Fruit fly (Drosophila melanogaster) whole organism, embryonic: ENCODE measurements around the gene AnxB9.

ENCODE experiments used
- ATbp ChIP-seq: fragments of 200-800 bp; sonication (Bioruptor generic); optimal IDR thresholded peaks from 2 replicates; lab custom pipeline; 2017; ENCODE audit warnings: missing biosample characterization, mild to moderate bottlenecking, missing genetic modification characterization, missing genetic modification reagents
- CG10543 ChIP-seq: fragments of 200-800 bp; sonication (Bioruptor generic); optimal IDR thresholded peaks from 3 replicates; lab custom pipeline; 2017; ENCODE audit warnings: missing biosample characterization, mild to moderate bottlenecking, missing genetic modification characterization, moderate library complexity
- CG12219 ChIP-seq: fragments of 200-800 bp; sonication (Bioruptor generic); optimal IDR thresholded peaks from 3 replicates; lab custom pipeline; 2018; ENCODE audit warnings: missing biosample characterization, mild to moderate bottlenecking, missing genetic modification characterization
- CG14667 ChIP-seq: fragments of 200-800 bp; sonication (Bioruptor generic); IDR thresholded peaks from 2 replicates; pipeline ENCODE4 v1.3.6; 2022; ENCODE audit warnings: missing biosample characterization, missing genetic modification characterization
- CG14710 ChIP-seq: fragments of 200-800 bp; sonication (Bioruptor generic); optimal IDR thresholded peaks from 3 replicates; lab custom pipeline; 2019; ENCODE audit warnings: missing biosample characterization, mild to moderate bottlenecking, missing genetic modification characterization, moderate library complexity
- CG15696 ChIP-seq: fragments of 200-800 bp; sonication (Bioruptor generic); optimal IDR thresholded peaks from 2 replicates; lab custom pipeline; 2019; ENCODE audit warnings: missing biosample characterization, mild to moderate bottlenecking, missing genetic modification characterization, moderate library complexity
- CG17359 ChIP-seq: fragments of 200-800 bp; sonication (Bioruptor generic); optimal IDR thresholded peaks from 3 replicates; lab custom pipeline; 2018; ENCODE audit warnings: missing biosample characterization, mild to moderate bottlenecking, missing genetic modification characterization, moderate library complexity
- CG17829 ChIP-seq: fragments of 200-800 bp; optimal IDR thresholded peaks from 2 replicates; lab custom pipeline; 2019; ENCODE audit warnings: missing biosample characterization, mild to moderate bottlenecking, missing genetic modification characterization, moderate library complexity
- CG18764 ChIP-seq: fragments of 200-800 bp; sonication (Bioruptor generic); optimal IDR thresholded peaks from 3 replicates; lab custom pipeline; 2016; ENCODE audit warnings: missing biosample characterization, missing genetic modification characterization
- CG2129 ChIP-seq: fragments of 200-800 bp; sonication (Bioruptor generic); IDR thresholded peaks from 2 replicates; pipeline ENCODE4 v1.3.6; 2022; ENCODE audit warnings: missing biosample characterization, missing genetic modification characterization; ENCODE audit not compliant: partially characterized antibody
- CG30020 ChIP-seq: fragments of 200-800 bp; optimal IDR thresholded peaks from 2 replicates; lab custom pipeline; 2019; ENCODE audit warnings: missing biosample characterization, mild to moderate bottlenecking, missing genetic modification characterization, moderate library complexity
- CG34224 ChIP-seq: fragments of 200-800 bp; sonication (Bioruptor generic); IDR thresholded peaks from 3 replicates; pipeline ENCODE4 v1.3.6; 2022; ENCODE audit warnings: missing biosample characterization, missing genetic modification characterization; ENCODE audit not compliant: partially characterized antibody
- CG8924 ChIP-seq: fragments of 200-800 bp; optimal IDR thresholded peaks from 3 replicates; lab custom pipeline; 2019; ENCODE audit warnings: missing biosample characterization, mild to moderate bottlenecking, missing genetic modification characterization, moderate library complexity
- Dip3 ChIP-seq: fragments of 200-800 bp; sonication (Bioruptor generic); optimal IDR thresholded peaks from 3 replicates; lab custom pipeline; 2016; ENCODE audit warnings: missing biosample characterization, missing genetic modification characterization
- E2f1 ChIP-seq: fragments of 200-800 bp; sonication (Bioruptor generic); IDR thresholded peaks from 2 replicates; pipeline ENCODE4 v1.3.6; 2022; ENCODE audit warnings: missing biosample characterization, missing genetic modification characterization
- Ets97D ChIP-seq: fragments of 200-800 bp; sonication (Bioruptor generic); optimal IDR thresholded peaks from 3 replicates; lab custom pipeline; 2016; ENCODE audit warnings: missing biosample characterization, missing genetic modification characterization
- H15 ChIP-seq: fragments of 200-800 bp; sonication (Bioruptor generic); IDR thresholded peaks from 3 replicates; pipeline ENCODE4 v1.3.6; 2022; ENCODE audit warnings: missing biosample characterization, missing genetic modification characterization
- HmgD ChIP-seq: fragments of 200-800 bp; sonication (Bioruptor generic); optimal IDR thresholded peaks from 3 replicates; lab custom pipeline; 2016; ENCODE audit warnings: missing biosample characterization, missing genetic modification characterization
- Lhr ChIP-seq: fragments of 200-800 bp; sonication (Bioruptor generic); optimal IDR thresholded peaks from 3 replicates; lab custom pipeline; 2017; ENCODE audit warnings: mild to moderate bottlenecking, missing biosample characterization, missing genetic modification reagents, missing genetic modification characterization
- Mad ChIP-seq: fragments of 200-800 bp; sonication (Bioruptor generic); optimal IDR thresholded peaks from 2 replicates; lab custom pipeline; 2016; ENCODE audit warnings: missing biosample characterization, missing genetic modification characterization
- Max ChIP-seq: fragments of 200-800 bp; sonication (Bioruptor generic); optimal IDR thresholded peaks from 2 replicates; lab custom pipeline; 2016; ENCODE audit warnings: missing biosample characterization, mild to moderate bottlenecking, missing genetic modification characterization
- Med ChIP-seq: fragments of 200-800 bp; sonication (Bioruptor generic); peaks from one replicate; lab custom pipeline; 2016; ENCODE audit warnings: missing biosample characterization, missing genetic modification characterization, mild to moderate bottlenecking, inconsistent platforms, moderate library complexity
- Sin3A ChIP-seq: fragments of >200 bp; optimal IDR thresholded peaks from 2 replicates; lab custom pipeline; 2018
- Spps ChIP-seq: fragments of 200-800 bp; sonication (Bioruptor generic); optimal IDR thresholded peaks from 2 replicates; lab custom pipeline; 2018; ENCODE audit warnings: missing biosample characterization, mild to moderate bottlenecking, missing genetic modification characterization
- Taf1 ChIP-seq: fragments of 200-800 bp; sonication (Bioruptor generic); IDR thresholded peaks from 2 replicates; pipeline ENCODE4 v1.3.6; 2022; ENCODE audit warnings: missing biosample characterization, missing genetic modification characterization
- Usf ChIP-seq: fragments of 200-800 bp; sonication (Bioruptor generic); optimal IDR thresholded peaks from 2 replicates; lab custom pipeline; 2017; ENCODE audit warnings: missing genotype, missing biosample characterization, missing genetic modification characterization
- ash1 ChIP-seq: fragments of 200-800 bp; sonication (Bioruptor generic); optimal IDR thresholded peaks from 2 replicates; lab custom pipeline; 2018; ENCODE audit warnings: missing biosample characterization, mild to moderate bottlenecking, missing genetic modification characterization
- chm ChIP-seq: fragments of 200-800 bp; sonication (Bioruptor generic); IDR thresholded peaks from 2 replicates; pipeline ENCODE4 v1.3.6; 2022; ENCODE audit warnings: missing biosample characterization, missing genetic modification characterization
- fd96Cb ChIP-seq: fragments of 200-800 bp; sonication (Bioruptor generic); optimal IDR thresholded peaks from 2 replicates; lab custom pipeline; 2018; ENCODE audit warnings: missing biosample characterization, mild to moderate bottlenecking, missing genetic modification characterization, moderate library complexity
- inv ChIP-seq: fragments of 200-800 bp; sonication (Bioruptor generic); IDR thresholded peaks from 2 replicates; pipeline ENCODE4 v1.3.6; 2022; ENCODE audit warnings: missing biosample characterization, missing genetic modification characterization; ENCODE audit not compliant: partially characterized antibody
- klu ChIP-seq: fragments of 200-800 bp; sonication (Bioruptor generic); IDR thresholded peaks from 2 replicates; pipeline ENCODE4 v1.3.6; 2022; ENCODE audit warnings: missing biosample characterization, missing genetic modification characterization
- lab ChIP-seq: fragments of 200-800 bp; sonication (Bioruptor generic); optimal IDR thresholded peaks from 3 replicates; lab custom pipeline; 2017; ENCODE audit warnings: missing biosample characterization, missing genetic modification characterization, mild to moderate bottlenecking, moderate library complexity, missing genetic modification reagents
- nerfin-2 ChIP-seq: fragments of 200-800 bp; sonication (Bioruptor generic); IDR thresholded peaks from 2 replicates; pipeline ENCODE4 v1.3.6; 2022; ENCODE audit warnings: missing biosample characterization, missing genetic modification characterization; ENCODE audit not compliant: partially characterized antibody
- p53 ChIP-seq: fragments of 200-800 bp; sonication (Bioruptor generic); optimal IDR thresholded peaks from 2 replicates; lab custom pipeline; 2016; ENCODE audit warnings: missing biosample characterization, missing genetic modification characterization
- pzg ChIP-seq: fragments of 200-800 bp; sonication (Bioruptor generic); optimal IDR thresholded peaks from 3 replicates; lab custom pipeline; 2018; ENCODE audit warnings: missing biosample characterization, mild to moderate bottlenecking, missing genetic modification characterization, moderate library complexity
- sc ChIP-seq, 3 experiments: fragments of >200 bp in 2 of 3; fragments of 200-800 bp in 1 of 3; sonication (Bioruptor generic) in 1 of 3; optimal IDR thresholded peaks; 2 replicates in 2 of 3; 3 replicates in 1 of 3; lab custom pipeline; 2017; ENCODE audit warnings: mild to moderate bottlenecking in 1 of 3, missing biosample characterization in 1 of 3, missing genetic modification characterization in 1 of 3, missing genetic modification reagents in 1 of 3
- sens ChIP-seq: fragments of 200-800 bp; sonication (Bioruptor generic); peaks from one replicate; lab custom pipeline; 2016; ENCODE audit warnings: missing biosample characterization, missing genetic modification characterization
- sna ChIP-seq: fragments of 200-800 bp; sonication (Bioruptor generic); IDR thresholded peaks from 2 replicates; pipeline ENCODE4 v1.3.6; 2022; ENCODE audit warnings: missing biosample characterization, missing genetic modification characterization; ENCODE audit not compliant: partially characterized antibody
- sqz ChIP-seq: fragments of 200-800 bp; sonication (Bioruptor generic); optimal IDR thresholded peaks from 3 replicates; lab custom pipeline; 2018; ENCODE audit warnings: missing biosample characterization, mild to moderate bottlenecking, missing genetic modification characterization
- tx ChIP-seq: fragments of 200-800 bp; sonication (Bioruptor generic); optimal IDR thresholded peaks from 2 replicates; lab custom pipeline; 2016; ENCODE audit warnings: missing biosample characterization, missing genetic modification characterization
- unpg ChIP-seq: fragments of 200-800 bp; sonication (Bioruptor generic); optimal IDR thresholded peaks from 3 replicates; lab custom pipeline; 2018; ENCODE audit warnings: missing biosample characterization, mild to moderate bottlenecking, missing genetic modification characterization, moderate library complexity
- yki ChIP-seq: fragments of >200 bp; optimal IDR thresholded peaks from 3 replicates; lab custom pipeline; 2018

The AnxB9 gene

dm6 chr3R:21060430-21061245, 4.4 kb upstream of the AnxB9 start, which contains the start of gene Mvl (continued):
- TF ChIP-seq CG30020 (tag; lab: Kevin White, UChicago) (peak; percentile 3), sqz (GFP tag; lab: Kevin White, UChicago) (no peak), CG34224 (GFP tag; lab: Robert Waterston, UW) (peak; percentile 24; the same call in 1 of the 3 replicates), p53 (GFP tag; lab: Kevin White, UChicago) (no peak), Sin3A (lab: Kevin White, UChicago) (no peak), pzg (GFP tag; lab: Kevin White, UChicago) (peak; percentile 72), nerfin-2 (GFP tag; lab: Robert Waterston, UW) (peak; percentile 43; the same call in 1 of the 2 replicates), Lhr (GFP tag; lab: Kevin White, UChicago) (peak; percentile 5), unpg (GFP tag; lab: Kevin White, UChicago) (no peak), CG17359 (tag; lab: Kevin White, UChicago) (peak; percentile 9), HmgD (GFP tag; lab: Kevin White, UChicago) (peak; percentile 72), CG14710 (tag; lab: Kevin White, UChicago) (peak; percentile 34), fd96Cb (no peak), Usf (no peak), tx (GFP tag; lab: Kevin White, UChicago) (peak; percentile 19), yki (lab: Kevin White, UChicago) (peak; percentile 53), ATbp (peak; percentile 55), E2f1 (GFP tag; lab: Robert Waterston, UW) (no peak), inv (GFP tag; lab: Robert Waterston, UW) (0 out of 2 replicates have a peak, but pooled peaks have one; percentile 15), Taf1 (GFP tag; lab: Robert Waterston, UW) (no peak)

- peak; percentile 24 for TF ChIP-seq Med (GFP tag; lab: Kevin White, UChicago)
- peak; percentile 60 for TF ChIP-seq sens (GFP tag; lab: Kevin White, UChicago)
- no peak for TF ChIP-seq H15 (GFP tag; lab: Robert Waterston, UW)
- TF ChIP-seq, all 482 proteins: peak for 2
Observed at dm6 chr3R:21063433-21063832, 1.6 kb upstream of the AnxB9 start.

- TF ChIP-seq klu, result no peak
- peak; percentile 10 for TF ChIP-seq CG17829
- TF ChIP-seq CG15696 (tag; lab: Kevin White, UChicago), result no peak
- TF ChIP-seq lab (GFP tag; lab: Kevin White, UChicago), result no peak
- TF ChIP-seq H15 (GFP tag; lab: Robert Waterston, UW), result no peak
- peak; percentile 88 for TF ChIP-seq CG34224 (GFP tag; lab: Robert Waterston, UW)
- TF ChIP-seq CG2129, result peak; percentile 91
- TF ChIP-seq Ets97D, result peak; percentile 85
- TF ChIP-seq Spps, result no peak
- TF ChIP-seq Max, result no peak
- no peak for TF ChIP-seq CG10543 (GFP tag; lab: Kevin White, UChicago)
- no peak for TF ChIP-seq CG12219
- TF ChIP-seq ash1 (GFP tag; lab: Kevin White, UChicago), result no peak
- no peak for TF ChIP-seq Dip3 (GFP tag; lab: Kevin White, UChicago)
- no peak for TF ChIP-seq CG8924 (tag; lab: Kevin White, UChicago)
- TF ChIP-seq Mad, result no peak
- peak; percentile 89 for TF ChIP-seq sna (GFP tag; lab: Robert Waterston, UW)
- peak; percentile 34; the same call in 1 of the 2 replicates for TF ChIP-seq chm (GFP tag; lab: Robert Waterston, UW)
- no peak for TF ChIP-seq sc (optimal IDR thresholded peaks at IDR 0.05; lab: Kevin White, UChicago)
- TF ChIP-seq sc (GFP tag; optimal IDR thresholded peaks at IDR 0.05; lab: Kevin White, UChicago), result no peak
- TF ChIP-seq CG14667 (GFP tag; lab: Robert Waterston, UW), result no peak
- no peak for TF ChIP-seq CG18764 (GFP tag; lab: Kevin White, UChicago)
Observed at dm6 chr3R:21064000-21064924, 779 bp upstream of the AnxB9 start, which contains the start of gene Cortactin. TSS of gene Cortactin (minus strand) at chr3R:21064471.
